Fruit fly (Drosophila melanogaster): Measurements from ENCODE around the gene orb2.

orb2 gene

dm6 chr3L:8996899-8997685 lies 42.8 kb upstream of the orb2 start (continued):
- TF ChIP-seq Sox15 (GFP tag; optimal IDR thresholded peaks at IDR 0.05) (no peak), CG6792 (GFP tag; optimal IDR thresholded peaks at IDR 0.05) (no peak), Eip78C (GFP tag) (peak; percentile 32), Ets21C (GFP tag; optimal IDR thresholded peaks at IDR 0.05) (no peak), CG4318 (GFP tag; optimal IDR thresholded peaks at IDR 0.05) (no peak), CG1621 (tag; optimal IDR thresholded peaks at IDR 0.05) (peak; percentile 2), fd85E (GFP tag; optimal IDR thresholded peaks at IDR 0.05) (no peak), acj6 (GFP tag; optimal IDR thresholded peaks at IDR 0.05) (no peak), cyc (GFP tag; optimal IDR thresholded peaks at IDR 0.05) (no peak), CG7368 (GFP tag; optimal IDR thresholded peaks at IDR 0.05) (no peak), CG6276 (GFP tag; optimal IDR thresholded peaks at IDR 0.05) (no peak), CG11294 (GFP tag; IDR thresholded peaks at IDR 0.05) (no peak), Hr4 (GFP tag; optimal IDR thresholded peaks at IDR 0.05) (no peak), CG31627 (GFP tag; optimal IDR thresholded peaks at IDR 0.05) (no peak), fkh (GFP tag; optimal IDR thresholded peaks at IDR 0.05) (no peak), net (GFP tag; optimal IDR thresholded peaks at IDR 0.05) (peak; percentile 18), CG3919 (GFP tag; optimal IDR thresholded peaks at IDR 0.05) (peak; percentile 15), Hr39 (GFP tag; optimal IDR thresholded peaks at IDR 0.05) (no peak), vri (GFP tag; optimal IDR thresholded peaks at IDR 0.05) (no peak), Gug (GFP tag; IDR thresholded peaks at IDR 0.05) (no peak), Eip75B (GFP tag; optimal IDR thresholded peaks at IDR 0.05) (no peak), CG8119 (GFP tag; IDR thresholded peaks at IDR 0.05) (peak; percentile 14; the same call in 1 of the 3 replicates), ss (GFP tag; optimal IDR thresholded peaks at IDR 0.05) (peak in 1 of 2 experiments; percentile 21), topi (GFP tag; optimal IDR thresholded peaks at IDR 0.05) (no peak), CG6808 (GFP tag; optimal IDR thresholded peaks at IDR 0.05) (no peak), salr (GFP tag; optimal IDR thresholded peaks at IDR 0.05) (no peak), Blimp-1 (GFP tag; optimal IDR thresholded peaks at IDR 0.05) (peak; percentile 91), esn (GFP tag; optimal IDR thresholded peaks at IDR 0.05) (no peak), Smox (GFP tag; optimal IDR thresholded peaks at IDR 0.05) (no peak), CG15336 (GFP tag; IDR thresholded peaks at IDR 0.05) (0 out of 2 replicates have a peak, but pooled peaks have one; percentile 31), eg (GFP tag; IDR thresholded peaks at IDR 0.05) (0 out of 3 replicates have a peak, but pooled peaks have one; percentile 34), pdm3 (GFP tag; optimal IDR thresholded peaks at IDR 0.05) (no peak), CG10631 (GFP tag; optimal IDR thresholded peaks at IDR 0.05) (no peak), CG10669 (GFP tag; optimal IDR thresholded peaks at IDR 0.05) (no peak), Lpt (GFP tag; optimal IDR thresholded peaks at IDR 0.05) (no peak), fd59A (GFP tag; optimal IDR thresholded peaks at IDR 0.05) (no peak), dsx (GFP tag; optimal IDR thresholded peaks at IDR 0.05; ENCODE audit: poor library complexity, severe bottlenecking) (peak; percentile 26), achi (GFP tag; optimal IDR thresholded peaks at IDR 0.05) (peak; percentile 52), svp (GFP tag) (peak; percentile 89)

dm6 chr3L:8996173-8996767 lies 42.0 kb upstream of the orb2 start:
- peak; percentile 97 for TF ChIP-seq CG32006 (GFP tag; optimal IDR thresholded peaks at IDR 0.05)
- TF ChIP-seq Eip75B (GFP tag; optimal IDR thresholded peaks at IDR 0.05), result peak; percentile 89
- peak; percentile 89 for TF ChIP-seq CG6792 (GFP tag; optimal IDR thresholded peaks at IDR 0.05)
- TF ChIP-seq spab (GFP tag; optimal IDR thresholded peaks at IDR 0.05), result no peak
- peak; percentile 89 for TF ChIP-seq cyc (GFP tag; optimal IDR thresholded peaks at IDR 0.05)
- TF ChIP-seq CG10631 (GFP tag; optimal IDR thresholded peaks at IDR 0.05), result no peak
- peak; percentile 82 for TF ChIP-seq CG8632 (GFP tag; optimal IDR thresholded peaks at IDR 0.05)
- TF ChIP-seq CG34406 (GFP tag; optimal IDR thresholded peaks at IDR 0.05), result peak; percentile 82
- peak; percentile 70 for TF ChIP-seq Eip93F (GFP tag; optimal IDR thresholded peaks at IDR 0.05)
- TF ChIP-seq Sox14 (GFP tag; optimal IDR thresholded peaks at IDR 0.05), result peak; percentile 87
- peak; percentile 82; the same call in 1 of the 2 replicates for TF ChIP-seq CG11294 (GFP tag; IDR thresholded peaks at IDR 0.05)
- peak; percentile 66 for TF ChIP-seq Sox15 (GFP tag; optimal IDR thresholded peaks at IDR 0.05)
- TF ChIP-seq CG9139 (GFP tag; optimal IDR thresholded peaks at IDR 0.05), result no peak
- no peak for TF ChIP-seq CG10669 (GFP tag; optimal IDR thresholded peaks at IDR 0.05)
- no peak for TF ChIP-seq vri (GFP tag; optimal IDR thresholded peaks at IDR 0.05)
- TF ChIP-seq achi (GFP tag; optimal IDR thresholded peaks at IDR 0.05), result peak; percentile 87
- peak; percentile 59 for TF ChIP-seq Blimp-1 (GFP tag; optimal IDR thresholded peaks at IDR 0.05)
- TF ChIP-seq esn (GFP tag; optimal IDR thresholded peaks at IDR 0.05), result peak; percentile 92
- TF ChIP-seq CG7368 (GFP tag; optimal IDR thresholded peaks at IDR 0.05), result peak; percentile 87
- peak; percentile 91 for TF ChIP-seq CG3919 (GFP tag; optimal IDR thresholded peaks at IDR 0.05)
- peak; percentile 74 for TF ChIP-seq CG8319 (GFP tag; optimal IDR thresholded peaks at IDR 0.05)
- peak; percentile 91 for TF ChIP-seq pdm3 (GFP tag; optimal IDR thresholded peaks at IDR 0.05)
- TF ChIP-seq Ets96B (tag; optimal IDR thresholded peaks at IDR 0.05), result peak; percentile 64

Measured in whole organism, prepupa.